Worm (Caenorhabditis elegans) whole organism, young adult: ENCODE results near the gene gop-2.
A peak's percentile ranks its signal among the peaks of the same experiment; 100 is the strongest.

Experiments used
- B0019.2 ChIP-seq: fragments of 200-800 bp; sonication (Bioruptor generic); conservative IDR thresholded peaks from 2 replicates; pipeline ENCODE4 v1.3.6; 2022; ENCODE audit warnings: missing genetic modification reagents, missing genetic modification characterization, missing compliant biosample characterization
- B0336.3 ChIP-seq: fragments of 200-800 bp; sonication (Bioruptor generic); IDR thresholded peaks from 2 replicates; pipeline ENCODE4 v1.3.6; 2022; ENCODE audit warnings: missing genetic modification characterization, missing compliant biosample characterization
- F23B12.7 ChIP-seq: sonication (generic microtip); optimal IDR thresholded peaks from 2 replicates; lab custom pipeline; 2017; ENCODE audit warnings: missing genetic modification characterization, mild to moderate bottlenecking, missing compliant biosample characterization, antibody characterized with exemption, moderate library complexity; ENCODE audit not compliant: insufficient read depth
- F33H1.4 ChIP-seq: fragments of 200-800 bp; sonication (Bioruptor generic); IDR thresholded peaks from 2 replicates; pipeline ENCODE4 v1.3.6; 2022; ENCODE audit warnings: missing genetic modification reagents, missing genetic modification characterization, missing compliant biosample characterization
- F52B5.7 ChIP-seq: sonication (generic microtip); optimal IDR thresholded peaks from 2 replicates; lab custom pipeline; 2016; ENCODE audit warnings: mild to moderate bottlenecking, missing genetic modification characterization, missing compliant biosample characterization
- F55B11.4 ChIP-seq: sonication (generic microtip); optimal IDR thresholded peaks from 2 replicates; lab custom pipeline; 2016; ENCODE audit warnings: missing compliant biosample characterization, missing genetic modification characterization, borderline replicate concordance; ENCODE audit not compliant: insufficient read depth
- K11D2.4 ChIP-seq: fragments of 200-800 bp; sonication (Bioruptor generic); IDR thresholded peaks from 2 replicates; pipeline ENCODE4 v1.3.6; 2022; ENCODE audit warnings: missing genetic modification reagents, missing genetic modification characterization, missing compliant biosample characterization
- T26A5.8 ChIP-seq: sonication (generic microtip); optimal IDR thresholded peaks from 2 replicates; lab custom pipeline; 2016; ENCODE audit warnings: missing genetic modification characterization, missing compliant biosample characterization
- Y53G8AR.9 ChIP-seq: fragments of 200-800 bp; sonication (Bioruptor generic); conservative IDR thresholded peaks from 2 replicates; pipeline ENCODE4 v1.3.6; 2022; ENCODE audit warnings: missing genetic modification reagents, missing genetic modification characterization, missing compliant biosample characterization
- Y79H2A.3 ChIP-seq: fragments of 200-800 bp; sonication (Bioruptor generic); conservative IDR thresholded peaks from 2 replicates; pipeline ENCODE4 v1.3.6; 2022; ENCODE audit warnings: missing genetic modification reagents, missing genetic modification characterization, missing compliant biosample characterization
- attf-6 ChIP-seq: fragments of 200-800 bp; sonication (Bioruptor generic); IDR thresholded peaks from 2 replicates; pipeline ENCODE4 v1.3.6; 2022; ENCODE audit warnings: missing genetic modification reagents, missing genetic modification characterization, missing compliant biosample characterization
- cebp-1 ChIP-seq, 2 experiments: fragments of 200-800 bp in 1 of 2; sonication (Bioruptor generic) in 1 of 2; sonication (generic microtip) in 1 of 2; IDR thresholded peaks in 1 of 2; optimal IDR thresholded peaks in 1 of 2; 2 replicates each; pipeline versions ENCODE4 v1.3.6 to Lab custom; 2017 to 2022; ENCODE audit warnings: missing compliant biosample characterization in 2 of 2, missing genetic modification characterization in 2 of 2, mild to moderate bottlenecking in 1 of 2, missing genetic modification reagents in 1 of 2, moderate library complexity in 1 of 2
- ceh-27 ChIP-seq: fragments of 200-800 bp; sonication (Bioruptor generic); optimal IDR thresholded peaks from 2 replicates; lab custom pipeline; 2018; ENCODE audit warnings: mild to moderate bottlenecking, missing genetic modification characterization, moderate library complexity, missing compliant biosample characterization
- ceh-79 ChIP-seq: sonication (generic microtip); optimal IDR thresholded peaks from 2 replicates; lab custom pipeline; 2017; ENCODE audit warnings: mild to moderate bottlenecking, missing genetic modification characterization, missing compliant biosample characterization
- dpff-1 ChIP-seq: sonication (generic microtip); optimal IDR thresholded peaks from 2 replicates; lab custom pipeline; 2017; ENCODE audit warnings: mild to moderate bottlenecking, missing genetic modification characterization, missing compliant biosample characterization
- dpl-1 ChIP-seq: fragments of 150-350 bp; optimal IDR thresholded peaks from 2 replicates; lab custom pipeline; 2014; ENCODE audit warnings: missing biosample characterization, missing genetic modification reagents, missing genetic modification characterization
- efl-1 ChIP-seq: fragments of 150-350 bp; optimal IDR thresholded peaks from 2 replicates; lab custom pipeline; 2014; ENCODE audit warnings: missing biosample characterization, missing genetic modification reagents, missing genetic modification characterization
- ekl-4 ChIP-seq: fragments of 200-800 bp; sonication (Bioruptor generic); IDR thresholded peaks from 2 replicates; pipeline ENCODE4 v1.3.6; 2022; ENCODE audit warnings: missing genetic modification reagents, missing genetic modification characterization, missing compliant biosample characterization
- fkh-3 ChIP-seq: sonication (generic microtip); optimal IDR thresholded peaks from 2 replicates; lab custom pipeline; 2016; ENCODE audit warnings: mild to moderate bottlenecking, missing genetic modification characterization, missing compliant biosample characterization
- gei-17 ChIP-seq: fragments of 200-800 bp; sonication (Bioruptor generic); optimal IDR thresholded peaks from 2 replicates; lab custom pipeline; 2018; ENCODE audit warnings: mild to moderate bottlenecking, missing genetic modification characterization, missing compliant biosample characterization
- hmg-20 ChIP-seq: fragments of 200-800 bp; sonication (Bioruptor generic); IDR thresholded peaks from 2 replicates; pipeline ENCODE4 v1.3.6; 2022; ENCODE audit warnings: missing genetic modification reagents, missing genetic modification characterization, missing compliant biosample characterization
- let-526 ChIP-seq: fragments of 200-800 bp; sonication (Bioruptor generic); IDR thresholded peaks from 2 replicates; pipeline ENCODE4 v1.3.6; 2022; ENCODE audit warnings: missing genetic modification reagents, missing genetic modification characterization, missing compliant biosample characterization
- lin-35 ChIP-seq, 3 experiments: fragments of 150-350 bp in 2 of 3; sonication (generic microtip) in 1 of 3; optimal IDR thresholded peaks; 2 replicates each; lab custom pipeline; 2014 to 2018; ENCODE audit warnings: missing biosample characterization in 3 of 3, missing genetic modification characterization in 3 of 3, missing genetic modification reagents in 3 of 3
- lin-54 ChIP-seq: fragments of 200-800 bp; sonication (Bioruptor generic); optimal IDR thresholded peaks from 2 replicates; lab custom pipeline; 2018; ENCODE audit warnings: mild to moderate bottlenecking, missing genetic modification characterization, missing compliant biosample characterization
- lsl-1 ChIP-seq: fragments of 200-800 bp; sonication (Bioruptor generic); optimal IDR thresholded peaks from 2 replicates; lab custom pipeline; 2018; ENCODE audit warnings: mild to moderate bottlenecking, missing genetic modification characterization, moderate library complexity, missing compliant biosample characterization
- lsy-27 ChIP-seq: sonication (generic microtip); optimal IDR thresholded peaks from 2 replicates; lab custom pipeline; 2017; ENCODE audit warnings: missing genetic modification characterization, mild to moderate bottlenecking, missing compliant biosample characterization, antibody characterized with exemption, missing genotype, borderline replicate concordance; ENCODE audit not compliant: insufficient read depth
- madf-10 ChIP-seq: sonication (generic microtip); optimal IDR thresholded peaks from 2 replicates; lab custom pipeline; 2016; ENCODE audit warnings: mild to moderate bottlenecking, missing genetic modification characterization, missing compliant biosample characterization
- madf-8 ChIP-seq: fragments of 200-800 bp; sonication (Bioruptor generic); conservative IDR thresholded peaks from 2 replicates; pipeline ENCODE4 v1.3.6; 2022; ENCODE audit warnings: missing genetic modification reagents, missing genetic modification characterization, missing compliant biosample characterization
- mel-28 ChIP-seq: sonication (generic microtip); optimal IDR thresholded peaks from 2 replicates; lab custom pipeline; 2016; ENCODE audit warnings: borderline replicate concordance, mild to moderate bottlenecking, missing genetic modification characterization, missing compliant biosample characterization
- nfya-1 ChIP-seq: sonication (generic microtip); optimal IDR thresholded peaks from 2 replicates; lab custom pipeline; 2017; ENCODE audit warnings: antibody characterized with exemption, missing compliant biosample characterization, missing genetic modification characterization, borderline replicate concordance; ENCODE audit not compliant: insufficient read depth
- nfya-2 ChIP-seq: fragments of 200-800 bp; sonication (Bioruptor generic); IDR thresholded peaks from 2 replicates; pipeline ENCODE4 v1.3.6; 2022; ENCODE audit warnings: missing genetic modification reagents, missing genetic modification characterization, missing compliant biosample characterization
- rpc-1 ChIP-seq, 2 experiments: fragments of 150-350 bp in 1 of 2; sonication (generic microtip) in 1 of 2; optimal IDR thresholded peaks; 2 replicates each; lab custom pipeline; 2014 to 2018; ENCODE audit warnings: missing biosample characterization in 1 of 2, missing genetic modification characterization in 1 of 2, missing genetic modification reagents in 1 of 2, missing genotype in 1 of 2
- sdz-38 ChIP-seq: sonication (generic microtip); optimal IDR thresholded peaks from 2 replicates; lab custom pipeline; 2016; ENCODE audit warnings: missing genotype, missing genetic modification characterization, missing compliant biosample characterization
- snpc-1.1 ChIP-seq: sonication (generic microtip); optimal IDR thresholded peaks from 2 replicates; lab custom pipeline; 2017; ENCODE audit warnings: missing genetic modification characterization, mild to moderate bottlenecking, missing compliant biosample characterization, antibody characterized with exemption, moderate library complexity, missing genotype, missing genetic modification reagents; ENCODE audit not compliant: insufficient read depth
- unc-130 ChIP-seq: sonication (generic microtip); optimal IDR thresholded peaks from 2 replicates; lab custom pipeline; 2016; ENCODE audit warnings: missing genetic modification reagents, missing genetic modification characterization, missing compliant biosample characterization
- ztf-25 ChIP-seq: fragments of 200-800 bp; sonication (Bioruptor generic); IDR thresholded peaks from 2 replicates; pipeline ENCODE4 v1.3.6; 2022; ENCODE audit warnings: missing genetic modification reagents, missing genetic modification characterization, missing compliant biosample characterization
- ztf-6 ChIP-seq: fragments of 200-800 bp; sonication (Bioruptor generic); IDR thresholded peaks from 2 replicates; pipeline ENCODE4 v1.3.6; 2022; ENCODE audit warnings: missing genetic modification reagents, missing genetic modification characterization, missing compliant biosample characterization

The gop-2 gene

DNA sequence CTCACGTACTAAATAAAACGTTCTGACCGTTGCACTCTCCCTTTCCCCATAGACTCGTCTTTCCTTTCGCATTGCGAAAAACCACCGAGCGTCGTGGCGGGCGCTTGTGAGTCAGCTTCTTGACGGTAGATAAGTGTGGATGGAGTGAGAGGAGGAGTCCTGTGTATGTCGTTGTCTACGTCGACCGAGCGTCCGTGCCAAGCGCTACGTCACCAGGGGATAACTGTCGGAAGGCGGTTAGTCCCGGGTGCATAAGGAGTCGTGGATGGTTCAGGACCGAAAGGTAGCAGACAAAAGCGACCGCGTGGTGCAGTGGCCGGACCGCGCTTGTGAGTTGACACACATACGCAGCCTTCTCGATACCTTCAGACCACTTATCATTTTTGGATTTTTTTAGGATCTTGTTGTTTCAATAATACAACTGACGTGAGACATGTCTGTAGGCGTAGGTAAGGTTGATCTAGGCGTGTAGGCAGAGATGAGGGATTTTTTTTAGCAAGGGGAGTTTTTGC, 47.6 kb upstream of the gop-2 start (continued):
- peak; percentile 61 for TF ChIP-seq F33H1.4 (GFP tag; lab: Robert Waterston, UW)

DNA sequence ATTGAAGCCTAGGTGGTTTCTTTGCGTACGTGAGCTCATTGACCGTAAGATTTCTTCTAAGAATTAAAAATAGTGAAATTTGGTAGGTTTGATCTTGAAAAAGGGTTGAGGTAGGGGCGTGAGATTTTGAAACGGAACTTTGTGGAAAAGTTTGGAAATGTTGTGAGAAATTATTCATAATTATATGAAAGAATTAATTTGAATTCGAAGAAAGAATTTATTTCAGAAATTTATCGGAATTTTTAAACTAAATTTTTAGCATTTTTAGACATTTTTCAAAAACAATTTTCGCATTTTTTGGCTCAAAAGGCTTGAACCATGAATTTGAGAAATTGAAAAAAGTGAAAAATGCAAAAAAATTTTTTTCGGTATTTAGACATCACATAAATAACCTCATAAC, 44.7 kb upstream of the gop-2 start:
- TF ChIP-seq F52B5.7 (tag; lab: Kevin White, UChicago) (no peak), ceh-27 (GFP tag; lab: Kevin White, UChicago) (no peak), gei-17 (no peak), let-526 (GFP tag; lab: Robert Waterston, UW) (no peak), unc-130 (GFP tag; lab: Kevin White, UChicago) (no peak), B0019.2 (GFP tag; lab: Robert Waterston, UW) (no peak), attf-6 (GFP tag; lab: Robert Waterston, UW) (no peak), ekl-4 (no peak), fkh-3 (no peak), dpl-1 (no peak), cebp-1 (GFP tag; IDR thresholded peaks at IDR 0.05; lab: Robert Waterston, UW) (no peak), cebp-1 (tag; optimal IDR thresholded peaks at IDR 0.05; lab: Kevin White, UChicago) (no peak), T26A5.8 (no peak), nfya-1 (tag; lab: Kevin White, UChicago) (no peak), nfya-2 (GFP tag; lab: Robert Waterston, UW) (no peak)

DNA sequence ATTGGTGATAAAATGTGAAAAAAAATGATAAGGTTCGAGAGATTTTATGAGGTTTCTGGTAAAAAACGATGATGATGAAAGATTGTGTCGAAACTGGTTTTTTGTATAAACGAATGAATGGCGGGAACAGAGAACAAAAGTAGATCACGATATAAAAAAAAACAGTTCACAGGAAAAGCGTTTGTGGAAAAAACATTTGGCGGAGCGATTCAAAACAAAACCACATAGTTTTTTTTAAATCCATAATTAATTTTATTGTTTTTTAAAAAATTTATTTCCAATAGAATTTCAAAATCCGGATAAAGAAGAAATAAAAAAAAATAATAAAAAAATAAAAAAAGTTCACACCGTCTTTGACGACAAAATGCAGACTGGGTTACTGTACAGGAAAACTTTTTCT, 43.4 kb upstream of the gop-2 start, which contains the start of gene ZC155.4:
ZC155.4 (minus strand) TSS at position 101 of the 400 bp plus-strand sequence.
- TF ChIP-seq lsl-1 (peak; percentile 67), madf-10 (tag; lab: Kevin White, UChicago) (no peak), efl-1 (GFP tag; lab: Kevin White, UChicago) (peak; percentile 42)

DNA sequence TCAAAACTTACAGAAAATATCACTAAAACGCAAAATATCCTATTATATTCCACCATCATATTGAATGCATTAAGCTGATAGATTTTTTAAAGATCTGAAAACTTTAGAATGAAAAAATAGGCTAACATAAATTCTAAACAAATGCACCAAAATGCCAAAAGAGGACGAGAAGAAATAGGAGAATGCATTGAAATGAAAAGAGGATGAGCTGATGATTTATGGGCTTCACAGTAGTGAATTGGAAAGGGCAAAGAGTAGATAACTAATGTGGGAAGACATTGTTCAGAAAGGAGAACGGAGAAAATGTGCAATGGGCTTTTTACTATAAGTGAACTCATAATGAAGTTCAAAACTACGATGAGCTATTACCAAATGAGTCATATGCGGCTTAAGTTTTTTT, 41.3 kb upstream of the gop-2 start, which contains the start of gene cutl-19:
cutl-19 (minus strand) TSS at position 101 of the 400 bp plus-strand sequence.
- no peak for TF ChIP-seq Y53G8AR.9
- no peak for TF ChIP-seq F23B12.7 (tag; lab: Kevin White, UChicago)
- no peak for TF ChIP-seq hmg-20 (GFP tag; lab: Robert Waterston, UW)
- TF ChIP-seq lsy-27, result no peak

DNA sequence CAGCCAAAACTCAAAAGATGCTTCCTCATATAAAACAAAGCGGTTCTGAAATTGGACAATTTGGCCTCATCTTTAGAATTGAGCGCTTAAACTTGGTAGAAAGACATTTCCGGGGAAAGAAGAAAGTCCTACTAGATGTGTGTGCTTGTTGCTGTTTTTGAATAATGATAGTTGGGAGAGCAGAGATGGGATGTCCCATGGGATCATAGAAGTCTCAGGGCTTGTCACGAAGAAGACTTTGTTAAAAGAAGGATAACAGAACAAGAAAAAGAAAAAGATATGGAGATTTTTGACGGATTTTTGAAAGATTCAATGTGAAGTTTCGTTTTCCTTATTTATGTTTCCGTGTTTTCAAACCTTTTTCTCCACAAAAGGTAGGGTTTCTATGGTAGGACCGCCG, 40.1 kb upstream of the gop-2 start, which contains the start of gene ZC155.2:
ZC155.2 (plus strand) TSS at position 301 of the 400 bp plus-strand sequence.
- TF ChIP-seq ekl-4 (no peak), mel-28 (no peak), sdz-38 (tag; lab: Kevin White, UChicago) (no peak), lin-35 (GFP tag; optimal IDR thresholded peaks at IDR 0.05; lab: Kevin White, UChicago) (no peak), lin-54 (no peak), B0019.2 (GFP tag; lab: Robert Waterston, UW) (no peak), snpc-1.1 (tag; lab: Kevin White, UChicago) (no peak), rpc-1 (optimal IDR thresholded peaks at IDR 0.05; lab: Kevin White, UChicago) (no peak), rpc-1 (tag; optimal IDR thresholded peaks at IDR 0.05; lab: Kevin White, UChicago) (no peak)

DNA sequence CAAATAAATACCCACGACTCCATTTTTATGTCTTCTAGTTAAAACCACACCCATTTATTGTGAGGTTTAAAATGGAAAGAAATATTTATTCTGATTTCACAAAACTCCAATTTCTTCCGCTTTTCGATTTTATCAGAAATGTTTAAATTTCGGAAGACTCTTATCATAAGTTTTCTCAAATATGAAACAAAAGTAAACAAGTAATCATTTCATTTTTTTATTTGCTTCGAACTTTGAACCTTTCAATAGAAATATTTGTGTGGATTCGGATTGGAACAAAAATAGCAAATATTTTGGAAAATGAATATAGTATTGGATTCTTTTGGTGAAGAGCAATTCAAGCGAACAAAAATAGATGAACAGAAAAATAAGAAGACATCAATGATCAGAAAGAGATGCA, 37.0 kb upstream of the gop-2 start:
- TF ChIP-seq dpff-1 (tag; lab: Kevin White, UChicago) (no peak), ztf-25 (GFP tag; lab: Robert Waterston, UW) (no peak), ztf-6 (no peak), K11D2.4 (GFP tag; lab: Robert Waterston, UW) (no peak), B0336.3 (GFP tag; lab: Robert Waterston, UW) (no peak), snpc-1.1 (tag; lab: Kevin White, UChicago) (no peak), madf-8 (GFP tag; lab: Robert Waterston, UW) (no peak), ceh-79 (tag; lab: Kevin White, UChicago) (no peak), Y79H2A.3 (GFP tag; lab: Robert Waterston, UW) (no peak), F55B11.4 (tag; lab: Kevin White, UChicago) (no peak)
